Fruit fly (Drosophila melanogaster): ENCODE results near the gene CG11841.
A peak's percentile ranks its signal among the peaks of the same experiment; 100 is the strongest.

CG11841 gene

DNA sequence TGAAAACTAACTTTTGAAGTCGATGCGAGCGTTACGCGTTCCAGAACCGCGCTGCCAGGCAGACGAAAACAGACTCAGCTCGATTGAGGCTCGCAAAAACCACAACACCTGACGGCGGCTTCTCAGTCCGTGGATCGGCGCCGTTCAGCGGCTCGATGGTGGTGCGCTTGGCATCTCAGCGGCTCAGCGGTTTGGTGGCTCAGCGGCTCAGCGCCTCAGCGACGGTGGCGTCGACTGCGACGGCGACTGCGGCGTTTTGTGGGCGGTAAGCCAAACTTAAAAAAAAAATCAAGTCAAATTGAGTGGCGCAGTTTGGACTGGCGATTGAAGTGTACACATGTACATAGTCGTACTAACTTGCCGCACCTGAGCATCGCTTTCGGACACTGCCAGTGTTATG lies 30.5 kb upstream of the CG11841 start, which contains the start of gene wat:
wat (minus strand) TSS at position 41 of the 400 bp plus-strand sequence.
- TF ChIP-seq CG6163 (GFP tag; IDR thresholded peaks at IDR 0.05), result no peak
- no peak for TF ChIP-seq CG3919 (GFP tag; optimal IDR thresholded peaks at IDR 0.05)
- TF ChIP-seq eg (GFP tag; IDR thresholded peaks at IDR 0.05), result 0 out of 3 replicates have a peak, but pooled peaks have one; percentile 18
- TF ChIP-seq lz (GFP tag; optimal IDR thresholded peaks at IDR 0.05), result no peak
- no peak for TF ChIP-seq svp (GFP tag)

DNA sequence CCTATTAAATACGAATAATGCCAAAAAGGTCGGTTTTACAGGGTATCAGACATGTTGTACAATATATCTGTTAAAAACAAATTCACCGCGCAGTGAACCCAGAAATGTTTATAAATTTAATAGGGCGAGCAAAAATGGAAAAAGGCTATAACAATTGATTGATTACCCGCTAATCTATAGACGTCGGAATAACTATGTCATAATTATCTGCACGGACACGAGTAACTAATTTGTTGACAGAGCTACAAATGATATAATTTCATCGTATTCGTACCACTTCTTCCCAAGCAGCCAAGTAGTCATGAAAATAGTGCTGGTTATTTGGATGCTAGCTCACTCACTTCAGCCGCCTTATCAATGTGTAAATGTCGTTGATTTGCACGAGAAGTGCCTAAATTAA lies 26.2 kb upstream of the CG11841 start, which contains the start of gene CG14518:
CG14518 (plus strand) TSS at position 301 of the 400 bp plus-strand sequence.
- TF ChIP-seq CG11902 (GFP tag; optimal IDR thresholded peaks at IDR 0.05), result no peak
- TF ChIP-seq CG32006 (GFP tag; optimal IDR thresholded peaks at IDR 0.05), result no peak
- TF ChIP-seq CG31627 (GFP tag; optimal IDR thresholded peaks at IDR 0.05), result no peak
- no peak for TF ChIP-seq cyc (GFP tag; optimal IDR thresholded peaks at IDR 0.05)
- TF ChIP-seq CG1621 (tag; optimal IDR thresholded peaks at IDR 0.05), result no peak

DNA sequence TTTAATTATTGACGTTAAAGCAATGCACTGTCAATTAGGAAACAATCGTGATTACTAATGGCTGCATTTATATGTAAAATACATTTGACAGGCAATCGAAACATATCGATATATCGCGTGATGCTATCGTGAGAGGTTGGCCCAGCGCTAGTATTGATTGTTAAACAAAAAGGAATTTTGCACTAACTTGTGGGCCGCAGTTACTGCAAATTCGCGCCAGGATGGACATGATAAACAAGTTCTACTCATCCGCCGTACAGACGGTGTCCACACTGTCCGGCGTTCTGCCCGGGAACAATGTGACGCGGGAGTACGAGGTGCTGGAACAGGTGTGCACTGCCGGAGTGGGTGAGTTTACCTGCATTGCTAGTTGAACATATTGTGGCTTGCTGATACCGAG lies 23.7 kb upstream of the CG11841 start, which contains the start of the genes eIF4E6 and CG1951:
eIF4E6 (minus strand) TSS at position 53 of the 400 bp plus-strand sequence.
CG1951 (plus strand) TSS at position 115 of the 400 bp plus-strand sequence.
- TF ChIP-seq ss (GFP tag; optimal IDR thresholded peaks at IDR 0.05), result peak in 1 of 2 experiments; percentile 6
- TF ChIP-seq CG3032 (tag; optimal IDR thresholded peaks at IDR 0.05), result peak; percentile 9
- no peak for TF ChIP-seq Smox (GFP tag; optimal IDR thresholded peaks at IDR 0.05)
- TF ChIP-seq esn (GFP tag; optimal IDR thresholded peaks at IDR 0.05), result peak; percentile 17
- peak; percentile 72 for TF ChIP-seq Sox14 (GFP tag; optimal IDR thresholded peaks at IDR 0.05)
- TF ChIP-seq fkh (GFP tag; optimal IDR thresholded peaks at IDR 0.05), result peak; percentile 28

DNA sequence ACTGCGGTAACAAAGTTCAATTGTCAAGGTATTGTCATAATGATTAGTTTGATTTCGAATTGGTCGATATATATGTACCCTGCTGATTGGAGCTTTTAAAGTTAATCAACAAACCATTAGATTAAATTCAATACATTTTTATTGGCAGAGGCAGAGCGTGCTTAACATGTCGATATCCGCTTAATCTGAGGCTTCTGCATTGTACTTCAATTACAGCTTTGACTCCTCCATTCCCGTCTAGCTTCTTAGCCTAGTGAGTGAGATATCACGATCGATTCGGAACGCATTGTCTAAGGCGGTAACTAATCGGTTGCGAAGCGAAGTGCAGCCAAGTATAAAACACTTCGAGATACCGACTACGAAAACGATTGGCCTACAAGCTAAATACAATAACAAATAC lies 18.3 kb upstream of the CG11841 start, which contains the start of gene Ssl2:
Ssl2 (minus strand) TSS at position 101 of the 400 bp plus-strand sequence.
- TF ChIP-seq CG11902 (GFP tag; optimal IDR thresholded peaks at IDR 0.05), result no peak
- no peak for TF ChIP-seq topi (GFP tag; optimal IDR thresholded peaks at IDR 0.05)
- no peak for TF ChIP-seq CG15336 (GFP tag; IDR thresholded peaks at IDR 0.05)
- no peak for TF ChIP-seq Ets96B (tag; optimal IDR thresholded peaks at IDR 0.05)
- no peak for TF ChIP-seq lz (GFP tag; optimal IDR thresholded peaks at IDR 0.05)
- TF ChIP-seq fd85E (GFP tag; optimal IDR thresholded peaks at IDR 0.05), result no peak
- no peak for TF ChIP-seq Ets21C (GFP tag; optimal IDR thresholded peaks at IDR 0.05)
- no peak for TF ChIP-seq CG9139 (GFP tag; optimal IDR thresholded peaks at IDR 0.05)
- no peak for TF ChIP-seq net (GFP tag; optimal IDR thresholded peaks at IDR 0.05)
- TF ChIP-seq CG34406 (GFP tag; optimal IDR thresholded peaks at IDR 0.05), result no peak
- TF ChIP-seq CG1621 (tag; optimal IDR thresholded peaks at IDR 0.05), result no peak
- TF ChIP-seq CG8632 (GFP tag; optimal IDR thresholded peaks at IDR 0.05), result no peak
- TF ChIP-seq Eip78C (GFP tag), result no peak

DNA sequence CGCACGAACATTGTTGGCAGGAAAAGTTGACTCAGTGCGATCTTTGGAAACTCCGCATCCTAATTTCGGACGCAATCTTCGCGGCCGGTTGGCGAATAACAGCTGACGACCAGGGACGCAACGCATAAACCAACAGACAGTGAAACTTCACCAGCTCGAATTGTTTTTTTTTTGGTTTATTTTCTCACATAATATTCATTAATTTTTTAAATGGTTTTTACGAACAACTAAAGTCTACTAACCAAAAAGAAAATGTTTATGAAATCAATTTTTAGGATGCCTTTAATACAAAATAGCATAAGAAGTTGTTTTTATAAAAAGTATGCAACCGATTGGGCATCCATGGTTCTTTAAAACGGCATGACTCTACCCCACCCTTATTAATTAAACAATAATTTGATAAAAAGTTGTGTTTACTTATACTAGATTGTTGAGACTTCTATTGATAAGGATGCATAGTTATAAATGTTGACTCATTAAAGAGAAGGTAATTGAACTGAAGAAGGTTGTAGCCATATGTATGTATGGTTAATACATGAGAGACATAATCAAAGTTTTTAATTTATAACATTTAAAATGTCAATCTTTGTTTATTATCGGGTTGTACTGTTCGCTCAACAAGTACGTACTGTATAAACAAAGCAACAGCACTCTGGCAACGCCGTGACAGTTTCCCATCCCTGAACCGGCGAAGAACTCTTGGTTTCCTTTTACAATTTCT lies 16.8 kb upstream of the CG11841 start, which contains the start of the genes beta4GalNAcTB and Cpsf100:
beta4GalNAcTB (minus strand) TSS at position 100 of the 721 bp plus-strand sequence.
Cpsf100 (plus strand) TSS at position 665 of the 721 bp plus-strand sequence.
- TF ChIP-seq lz (GFP tag; optimal IDR thresholded peaks at IDR 0.05) (peak; percentile 88), acj6 (GFP tag; optimal IDR thresholded peaks at IDR 0.05) (peak; percentile 82), Eip78C (GFP tag) (peak; percentile 94), Sox14 (GFP tag; optimal IDR thresholded peaks at IDR 0.05) (peak; percentile 81), dsx (GFP tag; optimal IDR thresholded peaks at IDR 0.05; ENCODE audit: poor library complexity, severe bottlenecking) (no peak), ss (GFP tag; optimal IDR thresholded peaks at IDR 0.05) (no peak), CG1621 (tag; optimal IDR thresholded peaks at IDR 0.05) (peak; percentile 1), CG6163 (GFP tag; IDR thresholded peaks at IDR 0.05) (peak; percentile 41), spab (GFP tag; optimal IDR thresholded peaks at IDR 0.05) (peak; percentile 64), CG11762 (GFP tag; optimal IDR thresholded peaks at IDR 0.05; ENCODE audit: insufficient read depth) (peak; percentile 80), Eip93F (GFP tag; optimal IDR thresholded peaks at IDR 0.05) (no peak), CG9139 (GFP tag; optimal IDR thresholded peaks at IDR 0.05) (no peak), Met (GFP tag; optimal IDR thresholded peaks at IDR 0.05) (peak; percentile 73), Ets21C (GFP tag; optimal IDR thresholded peaks at IDR 0.05) (peak; percentile 81), Sox15 (GFP tag; optimal IDR thresholded peaks at IDR 0.05) (peak; percentile 90), pdm3 (GFP tag; optimal IDR thresholded peaks at IDR 0.05) (peak; percentile 86), CG6276 (GFP tag; optimal IDR thresholded peaks at IDR 0.05) (no peak), Blimp-1 (GFP tag; optimal IDR thresholded peaks at IDR 0.05) (peak; percentile 53), Hr38 (GFP tag; optimal IDR thresholded peaks at IDR 0.05) (no peak), CG15336 (GFP tag; IDR thresholded peaks at IDR 0.05) (peak; percentile 35; the same call in 1 of the 2 replicates), CG10631 (GFP tag; optimal IDR thresholded peaks at IDR 0.05) (peak; percentile 86), CG32006 (GFP tag; optimal IDR thresholded peaks at IDR 0.05) (peak; percentile 91), OdsH (GFP tag; optimal IDR thresholded peaks at IDR 0.05) (peak; percentile 80), Smox (GFP tag; optimal IDR thresholded peaks at IDR 0.05) (peak; percentile 36), achi (GFP tag; optimal IDR thresholded peaks at IDR 0.05) (peak; percentile 74), CG10669 (GFP tag; optimal IDR thresholded peaks at IDR 0.05) (peak; percentile 70)

Measured in whole organism, prepupa.